Fruit fly (Drosophila melanogaster): ENCODE data around the gene COX4.

COX4 gene

DNA sequence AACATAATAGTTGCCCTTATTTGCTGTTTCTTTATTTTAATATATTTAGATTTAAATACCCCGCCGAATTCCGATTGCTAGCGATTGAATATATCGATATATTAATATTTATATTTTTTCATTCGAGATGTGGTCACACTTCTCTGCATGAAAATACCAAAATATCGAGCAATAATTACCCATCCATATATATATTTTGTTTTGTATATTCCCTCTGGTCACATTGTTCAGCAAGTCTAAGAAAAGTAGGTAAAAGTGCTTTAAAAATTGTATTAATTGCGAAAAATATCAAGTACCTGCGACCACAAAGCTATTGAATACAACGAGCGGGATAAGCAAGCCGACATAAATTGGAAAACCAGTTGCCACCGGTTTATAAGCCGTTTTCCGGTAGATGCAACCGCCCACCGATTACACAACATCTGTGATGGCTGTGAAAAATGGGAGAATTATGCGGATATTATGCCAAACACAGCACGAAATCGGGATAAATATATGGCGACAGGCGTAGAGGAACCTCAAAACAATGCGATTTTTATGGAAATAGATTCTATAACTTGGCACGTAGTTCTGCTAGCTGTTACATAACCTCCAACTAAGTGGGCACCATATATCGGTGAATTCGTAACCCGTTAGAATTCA lies at the start of gene COX4 (continued):
- TF ChIP-seq GATAe (GFP tag; conservative IDR thresholded peaks at IDR 0.05) = no peak
- TF ChIP-seq CG4730 (GFP tag; IDR thresholded peaks at IDR 0.05) = no peak
- no peak for TF ChIP-seq Awh (GFP tag; IDR thresholded peaks at IDR 0.05)
- TF ChIP-seq cas (GFP tag; IDR thresholded peaks at IDR 0.05) = no peak
- no peak for TF ChIP-seq CG2712 (tag; optimal IDR thresholded peaks at IDR 0.05)
- no peak for TF ChIP-seq CG2889 (GFP tag; IDR thresholded peaks at IDR 0.05)
- no peak for TF ChIP-seq CG9727 (GFP tag; optimal IDR thresholded peaks at IDR 0.05)
- TF ChIP-seq NC2β (GFP tag; optimal IDR thresholded peaks at IDR 0.05) = no peak
- TF ChIP-seq CG10209 (GFP tag; optimal IDR thresholded peaks at IDR 0.05) = no peak
- TF ChIP-seq pfk (GFP tag; optimal IDR thresholded peaks at IDR 0.05) = no peak
- TF ChIP-seq Max (GFP tag; optimal IDR thresholded peaks at IDR 0.05) = no peak
- TF ChIP-seq CG16815 (GFP tag; optimal IDR thresholded peaks at IDR 0.05) = no peak
- TF ChIP-seq CG17829 (tag; optimal IDR thresholded peaks at IDR 0.05) = peak; percentile 51
- TF ChIP-seq Doc2 (GFP tag; IDR thresholded peaks at IDR 0.05) = no peak
- no peak for TF ChIP-seq insv (GFP tag; optimal IDR thresholded peaks at IDR 0.05)
- no peak for TF ChIP-seq CG3281 (GFP tag; optimal IDR thresholded peaks at IDR 0.05)
- no peak for TF ChIP-seq Nf-YB (GFP tag; optimal IDR thresholded peaks at IDR 0.05)
- TF ChIP-seq dysf (GFP tag; IDR thresholded peaks at IDR 0.05) = no peak
- TF ChIP-seq pros (GFP tag; optimal IDR thresholded peaks at IDR 0.05) = no peak
- TF ChIP-seq ac (GFP tag; optimal IDR thresholded peaks at IDR 0.05) = no peak
- TF ChIP-seq ab (GFP tag; optimal IDR thresholded peaks at IDR 0.05) = no peak
- TF ChIP-seq CG30431 (GFP tag; optimal IDR thresholded peaks at IDR 0.05) = no peak
- no peak for TF ChIP-seq CG8924 (tag; optimal IDR thresholded peaks at IDR 0.05)
- no peak for TF ChIP-seq CG14050 (GFP tag; IDR thresholded peaks at IDR 0.05)
- peak; percentile 80 for TF ChIP-seq pzg (GFP tag; optimal IDR thresholded peaks at IDR 0.05)
- TF ChIP-seq CG11398 (GFP tag; optimal IDR thresholded peaks at IDR 0.05) = no peak
- no peak for TF ChIP-seq Eip74EF (GFP tag; optimal IDR thresholded peaks at IDR 0.05)
- TF ChIP-seq en (GFP tag; optimal IDR thresholded peaks at IDR 0.05) = no peak
- no peak; the same call in 1 of the 2 replicates for TF ChIP-seq nerfin-2 (GFP tag; IDR thresholded peaks at IDR 0.05; ENCODE audit: partially characterized antibody)
- TF ChIP-seq Abd-B (GFP tag; optimal IDR thresholded peaks at IDR 0.05) = peak; percentile 25
- TF ChIP-seq row (GFP tag; IDR thresholded peaks at IDR 0.05) = no peak
- no peak for TF ChIP-seq CG5180 (GFP tag; optimal IDR thresholded peaks at IDR 0.05)
- TF ChIP-seq tx (GFP tag; optimal IDR thresholded peaks at IDR 0.05) = no peak
- no peak for TF ChIP-seq h (optimal IDR thresholded peaks at IDR 0.05)
- TF ChIP-seq wek (GFP tag; optimal IDR thresholded peaks at IDR 0.05) = no peak
- no peak for TF ChIP-seq cwo (GFP tag; optimal IDR thresholded peaks at IDR 0.05)
- peak; percentile 67 for TF ChIP-seq CG10267 (tag; optimal IDR thresholded peaks at IDR 0.05)
- TF ChIP-seq CG4707 (GFP tag; optimal IDR thresholded peaks at IDR 0.05) = no peak
- no peak for TF ChIP-seq otp (GFP tag; IDR thresholded peaks at IDR 0.05)
- TF ChIP-seq sug (tag; optimal IDR thresholded peaks at IDR 0.05) = no peak
- no peak for TF ChIP-seq repo (GFP tag; optimal IDR thresholded peaks at IDR 0.05)
- TF ChIP-seq HLH4C (GFP tag; IDR thresholded peaks at IDR 0.05; ENCODE audit: partially characterized antibody) = peak; percentile 61
- TF ChIP-seq E2f2 (GFP tag; IDR thresholded peaks at IDR 0.05) = peak; percentile 95
- TF ChIP-seq trem (tag; optimal IDR thresholded peaks at IDR 0.05) = peak; percentile 69
- no peak for TF ChIP-seq ato (GFP tag; IDR thresholded peaks at IDR 0.05; ENCODE audit: partially characterized antibody)
- TF ChIP-seq gcm (GFP tag; optimal IDR thresholded peaks at IDR 0.05) = no peak
- TF ChIP-seq CG10959 (GFP tag; IDR thresholded peaks at IDR 0.05) = no peak
- no peak for TF ChIP-seq CG11456 (GFP tag; IDR thresholded peaks at IDR 0.05)
- no peak for TF ChIP-seq CG17568 (GFP tag; optimal IDR thresholded peaks at IDR 0.05)
- TF ChIP-seq CoRest (tag; optimal IDR thresholded peaks at IDR 0.05) = peak; percentile 11
